Comparison of ENCODE assay signal across 6 fruit fly cellular contexts in genomic region chr3R:18983614-18984185, dm6.
TF ChIP-seq lines count a peak whose summit lies in the region.

TSS of gene snRNP-U1-C (minus strand) at chr3R:18983650.
TSS of gene gukh (plus strand) at chr3R:18984025.

- TF ChIP-seq CTCF in S2 (optimal IDR thresholded peaks at IDR 0.05; lab: Kevin White, UChicago) = peak; percentile 74 to 79
- peak; percentile 41 for TF ChIP-seq CTCF in whole organism, embryonic (GFP tag; optimal IDR thresholded peaks at IDR 0.05; lab: Kevin White, UChicago)

TF ChIP-seq in whole organism, adult, 20 proteins besides CTCF, POLR2A, EP300 and RAD21 (continues in another document):
- TF ChIP-seq Hr96 (GFP tag; optimal IDR thresholded peaks at IDR 0.05; lab: Kevin White, UChicago) (peak; percentile 24), CG7045 (GFP tag; optimal IDR thresholded peaks at IDR 0.05; lab: Kevin White, UChicago) (peak; percentile 75), cic (GFP tag; optimal IDR thresholded peaks at IDR 0.05; lab: Kevin White, UChicago) (peak; percentile 39), Clk (GFP tag; optimal IDR thresholded peaks at IDR 0.05; lab: Kevin White, UChicago) (peak; percentile 65), pad (GFP tag; optimal IDR thresholded peaks at IDR 0.05; lab: Kevin White, UChicago) (peak; percentile 50), ovo (GFP tag; optimal IDR thresholded peaks at IDR 0.05; lab: Kevin White, UChicago) (peak; percentile 68), CG7101 (tag; optimal IDR thresholded peaks at IDR 0.05; lab: Kevin White, UChicago) (peak; percentile 84), toe (GFP tag; optimal IDR thresholded peaks at IDR 0.05; lab: Kevin White, UChicago) (peak; percentile 63), CG12768 (GFP tag; optimal IDR thresholded peaks at IDR 0.05; lab: Kevin White, UChicago) (peak; percentile 70), CG33017 (tag; optimal IDR thresholded peaks at IDR 0.05; lab: Kevin White, UChicago) (peak; percentile 78), bab1 (GFP tag; optimal IDR thresholded peaks at IDR 0.05; lab: Kevin White, UChicago) (peak; percentile 83), CG5204 (GFP tag; optimal IDR thresholded peaks at IDR 0.05; lab: Kevin White, UChicago) (peak; percentile 73), cnc (optimal IDR thresholded peaks at IDR 0.05; lab: Kevin White, UChicago) (no peak), Mnt (GFP tag; optimal IDR thresholded peaks at IDR 0.05; lab: Kevin White, UChicago) (peak; percentile 57), CG1620 (GFP tag; optimal IDR thresholded peaks at IDR 0.05; lab: Kevin White, UChicago) (peak; percentile 67), kay (GFP tag; lab: Kevin White, UChicago; ENCODE audit: borderline replicate concordance) (no peak), CG14711 (tag; optimal IDR thresholded peaks at IDR 0.05; lab: Kevin White, UChicago) (peak; percentile 81), CG11617 (GFP tag; optimal IDR thresholded peaks at IDR 0.05; lab: Kevin White, UChicago) (peak; percentile 77)

TF ChIP-seq in whole organism, embryonic, 481 proteins besides CTCF, POLR2A, EP300 and RAD21 (continues in another document):
- TF ChIP-seq HHEX (GFP tag; optimal IDR thresholded peaks at IDR 0.05; lab: Kevin White, UChicago) (peak; percentile 25), Abd-B (GFP tag; optimal IDR thresholded peaks at IDR 0.05; lab: Kevin White, UChicago) (peak; percentile 70), sim (GFP tag; IDR thresholded peaks at IDR 0.05; lab: Robert Waterston, UW) (0 out of 2 replicates have a peak, but pooled peaks have one; percentile 24), cg (GFP tag; optimal IDR thresholded peaks at IDR 0.05; lab: Kevin White, UChicago) (no peak), bab2 (GFP tag; optimal IDR thresholded peaks at IDR 0.05; lab: Kevin White, UChicago) (peak; percentile 45), Pdp1 (GFP tag; optimal IDR thresholded peaks at IDR 0.05; lab: Kevin White, UChicago) (peak; percentile 18 to 84), CG10543 (GFP tag; optimal IDR thresholded peaks at IDR 0.05; lab: Kevin White, UChicago) (peak; percentile 71), Hr51 (GFP tag; optimal IDR thresholded peaks at IDR 0.05; lab: Kevin White, UChicago) (peak; percentile 31 to 86), Tbp (GFP tag; optimal IDR thresholded peaks at IDR 0.05; lab: Kevin White, UChicago) (no peak), nmo (GFP tag; optimal IDR thresholded peaks at IDR 0.05; lab: Kevin White, UChicago) (peak; percentile 79), CG1529 (GFP tag; optimal IDR thresholded peaks at IDR 0.05; lab: Kevin White, UChicago) (peak; percentile 52), E2f1 (GFP tag; IDR thresholded peaks at IDR 0.05; lab: Robert Waterston, UW) (peak; percentile 78), HmgZ (tag; optimal IDR thresholded peaks at IDR 0.05; lab: Kevin White, UChicago) (peak; percentile 88), Hey (tag; optimal IDR thresholded peaks at IDR 0.05; lab: Kevin White, UChicago) (peak; percentile 5), dysf (GFP tag; IDR thresholded peaks at IDR 0.05; lab: Robert Waterston, UW) (peak; percentile 84), CG6654 (GFP tag; optimal IDR thresholded peaks at IDR 0.05; lab: Kevin White, UChicago) (no peak), CG17186 (GFP tag; optimal IDR thresholded peaks at IDR 0.05; lab: Kevin White, UChicago) (peak; percentile 9), CG11456 (GFP tag; IDR thresholded peaks at IDR 0.05; lab: Robert Waterston, UW) (peak; percentile 84)

TF ChIP-seq in whole organism, prepupa, 60 proteins besides CTCF, POLR2A, EP300 and RAD21 (continues in another document):
- TF ChIP-seq CG3032 (tag; optimal IDR thresholded peaks at IDR 0.05; lab: Kevin White, UChicago) (peak; percentile 68), ss (GFP tag; optimal IDR thresholded peaks at IDR 0.05; lab: Kevin White, UChicago) (peak in 1 of 2 experiments; percentile 56), CG8119 (GFP tag; IDR thresholded peaks at IDR 0.05; lab: Robert Waterston, UW) (peak; percentile 76), topi (GFP tag; optimal IDR thresholded peaks at IDR 0.05; lab: Kevin White, UChicago) (peak; percentile 58), CG10631 (GFP tag; optimal IDR thresholded peaks at IDR 0.05; lab: Kevin White, UChicago) (peak; percentile 76), CG31627 (GFP tag; optimal IDR thresholded peaks at IDR 0.05; lab: Kevin White, UChicago) (peak; percentile 66), spab (GFP tag; optimal IDR thresholded peaks at IDR 0.05; lab: Kevin White, UChicago) (no peak), CG6808 (GFP tag; optimal IDR thresholded peaks at IDR 0.05; lab: Kevin White, UChicago) (no peak), dac (GFP tag; optimal IDR thresholded peaks at IDR 0.05; lab: Kevin White, UChicago) (peak; percentile 42), lz (GFP tag; optimal IDR thresholded peaks at IDR 0.05; lab: Kevin White, UChicago) (peak; percentile 62), Gug (GFP tag; IDR thresholded peaks at IDR 0.05; lab: Robert Waterston, UW) (peak; percentile 69; the same call in 1 of the 2 replicates), cyc (GFP tag; optimal IDR thresholded peaks at IDR 0.05; lab: Kevin White, UChicago) (peak; percentile 44), net (GFP tag; optimal IDR thresholded peaks at IDR 0.05; lab: Kevin White, UChicago) (peak; percentile 75), Met (GFP tag; optimal IDR thresholded peaks at IDR 0.05; lab: Kevin White, UChicago) (peak; percentile 76), Eip75B (GFP tag; optimal IDR thresholded peaks at IDR 0.05; lab: Kevin White, UChicago) (peak; percentile 62), salr (GFP tag; optimal IDR thresholded peaks at IDR 0.05; lab: Kevin White, UChicago) (peak; percentile 38 to 58), Blimp-1 (GFP tag; optimal IDR thresholded peaks at IDR 0.05; lab: Kevin White, UChicago) (no peak), fd85E (GFP tag; optimal IDR thresholded peaks at IDR 0.05; lab: Kevin White, UChicago) (no peak), Ets96B (tag; optimal IDR thresholded peaks at IDR 0.05; lab: Kevin White, UChicago) (peak; percentile 73)

TF ChIP-seq in whole organism, pupa, 21 proteins besides CTCF, POLR2A, EP300 and RAD21 (continues in another document):
- TF ChIP-seq CG17806 (tag; optimal IDR thresholded peaks at IDR 0.05; lab: Kevin White, UChicago) (peak; percentile 62), CG8159 (tag; optimal IDR thresholded peaks at IDR 0.05; lab: Kevin White, UChicago) (peak; percentile 48), CG8301 (tag; optimal IDR thresholded peaks at IDR 0.05; lab: Kevin White, UChicago) (peak; percentile 44), CG32121 (GFP tag; IDR thresholded peaks at IDR 0.05; lab: Robert Waterston, UW) (peak; percentile 83), CG14655 (GFP tag; optimal IDR thresholded peaks at IDR 0.05; lab: Kevin White, UChicago) (peak; percentile 48), CG10348 (GFP tag; IDR thresholded peaks at IDR 0.05; lab: Robert Waterston, UW) (no peak), gl (tag; optimal IDR thresholded peaks at IDR 0.05; lab: Kevin White, UChicago) (no peak), fd96Ca (GFP tag; IDR thresholded peaks at IDR 0.05; lab: Robert Waterston, UW) (peak; percentile 67), CG9948 (tag; optimal IDR thresholded peaks at IDR 0.05; lab: Kevin White, UChicago) (peak; percentile 50), CG34367 (tag; optimal IDR thresholded peaks at IDR 0.05; lab: Kevin White, UChicago) (peak; percentile 65), Pif1A (GFP tag; optimal IDR thresholded peaks at IDR 0.05; lab: Kevin White, UChicago) (peak; percentile 44), rn (GFP tag; IDR thresholded peaks at IDR 0.05; lab: Robert Waterston, UW) (peak; percentile 22; the same call in 1 of the 2 replicates), Snoo (tag; optimal IDR thresholded peaks at IDR 0.05; lab: Kevin White, UChicago) (peak; percentile 52), Pif1B (GFP tag; optimal IDR thresholded peaks at IDR 0.05; lab: Kevin White, UChicago) (peak; percentile 73), CG4496 (GFP tag; IDR thresholded peaks at IDR 0.05; lab: Robert Waterston, UW) (peak; percentile 91), CG15710 (tag; optimal IDR thresholded peaks at IDR 0.05; lab: Kevin White, UChicago) (peak; percentile 71), D1 (tag; optimal IDR thresholded peaks at IDR 0.05; lab: Kevin White, UChicago) (no peak), CG12605 (GFP tag; IDR thresholded peaks at IDR 0.05; lab: Robert Waterston, UW) (peak; percentile 65; the same call in 1 of the 2 replicates), EcR (GFP tag; optimal IDR thresholded peaks at IDR 0.05; lab: Kevin White, UChicago) (peak; percentile 48), Ets98B (GFP tag; IDR thresholded peaks at IDR 0.05; lab: Robert Waterston, UW) (peak; percentile 86)

TF ChIP-seq in whole organism, wandering third instar larva, 38 proteins besides CTCF, POLR2A, EP300 and RAD21 (continues in another document):
- TF ChIP-seq h (GFP tag; optimal IDR thresholded peaks at IDR 0.05; lab: Kevin White, UChicago) (peak; percentile 70), fru (GFP tag; optimal IDR thresholded peaks at IDR 0.05; lab: Kevin White, UChicago) (peak; percentile 54), Mio (GFP tag; optimal IDR thresholded peaks at IDR 0.05; lab: Kevin White, UChicago) (no peak), Sp1 (GFP tag; optimal IDR thresholded peaks at IDR 0.05; lab: Kevin White, UChicago) (peak; percentile 69), Dif (GFP tag; optimal IDR thresholded peaks at IDR 0.05; lab: Kevin White, UChicago; ENCODE audit: partially characterized antibody) (no peak), Myc (optimal IDR thresholded peaks at IDR 0.05; lab: Kevin White, UChicago) (no peak), Rel (GFP tag; optimal IDR thresholded peaks at IDR 0.05; lab: Kevin White, UChicago) (no peak), Rel (tag; optimal IDR thresholded peaks at IDR 0.05; lab: Kevin White, UChicago) (peak; percentile 69), ey (GFP tag; optimal IDR thresholded peaks at IDR 0.05; lab: Kevin White, UChicago) (peak; percentile 58), Jra (GFP tag; optimal IDR thresholded peaks at IDR 0.05; lab: Kevin White, UChicago) (peak; percentile 36), CG32264 (GFP tag; optimal IDR thresholded peaks at IDR 0.05; lab: Kevin White, UChicago) (no peak), tai (GFP tag; optimal IDR thresholded peaks at IDR 0.05; lab: Kevin White, UChicago) (no peak), dsf (GFP tag; optimal IDR thresholded peaks at IDR 0.05; lab: Kevin White, UChicago; ENCODE audit: borderline replicate concordance) (peak; percentile 36), CrebA (GFP tag; optimal IDR thresholded peaks at IDR 0.05; lab: Kevin White, UChicago; ENCODE audit: borderline replicate concordance) (no peak), sv (GFP tag; optimal IDR thresholded peaks at IDR 0.05; lab: Kevin White, UChicago) (peak; percentile 82), OdsH (GFP tag; optimal IDR thresholded peaks at IDR 0.05; lab: Kevin White, UChicago) (peak; percentile 77), Vsx2 (GFP tag; optimal IDR thresholded peaks at IDR 0.05; lab: Kevin White, UChicago; ENCODE audit: partially characterized antibody) (no peak), Hr83 (GFP tag; optimal IDR thresholded peaks at IDR 0.05; lab: Kevin White, UChicago; ENCODE audit: poor library complexity, severe bottlenecking) (peak; percentile 62), pan (optimal IDR thresholded peaks at IDR 0.05; lab: Kevin White, UChicago) (no peak), Dfd (GFP tag; optimal IDR thresholded peaks at IDR 0.05; lab: Kevin White, UChicago) (no peak), Hr78 (GFP tag; optimal IDR thresholded peaks at IDR 0.05; lab: Kevin White, UChicago) (no peak), CG9705 (GFP tag; optimal IDR thresholded peaks at IDR 0.05; lab: Kevin White, UChicago) (peak; percentile 62), sage (GFP tag; optimal IDR thresholded peaks at IDR 0.05; lab: Kevin White, UChicago) (peak; percentile 65)
